Fruit fly (Drosophila melanogaster): Measurements from ENCODE around the gene Nup93-2.

Nup93-2 gene

DNA sequence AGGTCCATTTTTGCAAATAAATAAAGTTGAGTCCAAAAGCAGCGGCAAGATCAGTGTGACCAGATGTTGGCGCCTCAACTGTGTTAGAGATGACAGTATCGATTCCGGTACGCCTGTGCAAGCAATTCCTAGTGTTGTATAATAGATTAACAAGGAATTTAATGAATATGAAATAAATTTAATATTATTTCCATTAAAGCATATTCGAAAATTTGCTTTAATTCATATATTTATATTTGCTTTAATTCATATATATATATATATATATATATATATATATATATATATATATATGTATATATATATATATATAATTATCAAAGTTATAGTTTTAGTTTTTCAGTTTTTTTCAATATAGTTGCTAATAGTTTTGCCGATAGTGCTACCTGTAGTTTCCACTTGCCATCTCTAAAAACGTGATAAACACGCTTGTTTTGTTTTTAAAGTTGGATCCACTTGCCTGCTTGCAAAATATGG is at the start of gene Nup93-2, which contains the start of gene CG3817 (continued):
- TF ChIP-seq CG15073 (GFP tag; optimal IDR thresholded peaks at IDR 0.05): no peak
- TF ChIP-seq kah (GFP tag; optimal IDR thresholded peaks at IDR 0.05): no peak
- TF ChIP-seq danr (GFP tag; IDR thresholded peaks at IDR 0.05): peak; percentile 7; the same call in 1 of the 2 replicates
- no peak for TF ChIP-seq Mes4 (GFP tag; optimal IDR thresholded peaks at IDR 0.05)
- peak; percentile 71 for TF ChIP-seq BEAF-32 (GFP tag; optimal IDR thresholded peaks at IDR 0.05)
- TF ChIP-seq aop (GFP tag; IDR thresholded peaks at IDR 0.05): no peak
- TF ChIP-seq CrebB (tag; optimal IDR thresholded peaks at IDR 0.05): no peak
- TF ChIP-seq Dll (GFP tag; IDR thresholded peaks at IDR 0.05; ENCODE audit: partially characterized antibody): peak; percentile 60; the same call in 1 of the 4 replicates
- TF ChIP-seq CG2875 (GFP tag; optimal IDR thresholded peaks at IDR 0.05): no peak
- peak; percentile 51; the same call in 1 of the 3 replicates for TF ChIP-seq knrl (GFP tag; IDR thresholded peaks at IDR 0.05; ENCODE audit: partially characterized antibody)
- TF ChIP-seq D19B (GFP tag; optimal IDR thresholded peaks at IDR 0.05): peak; percentile 32
- peak; percentile 89 for TF ChIP-seq gem (tag; optimal IDR thresholded peaks at IDR 0.05)
- no peak for TF ChIP-seq CG6854 (GFP tag; optimal IDR thresholded peaks at IDR 0.05)
- TF ChIP-seq ci (GFP tag; IDR thresholded peaks at IDR 0.05): peak; percentile 38; the same call in 1 of the 3 replicates
- TF ChIP-seq Side (GFP tag; optimal IDR thresholded peaks at IDR 0.05): no peak
- TF ChIP-seq chm (GFP tag; IDR thresholded peaks at IDR 0.05): no peak
- no peak for TF ChIP-seq hkb (optimal IDR thresholded peaks at IDR 0.05)
- TF ChIP-seq hkb (GFP tag; IDR thresholded peaks at IDR 0.05): peak; percentile 49; the same call in 1 of the 2 replicates
- TF ChIP-seq nmo (GFP tag; optimal IDR thresholded peaks at IDR 0.05): peak; percentile 95
- peak; percentile 68 for TF ChIP-seq CG10654 (GFP tag; optimal IDR thresholded peaks at IDR 0.05)
- TF ChIP-seq CG12659 (GFP tag; optimal IDR thresholded peaks at IDR 0.05): peak; percentile 36
- peak; percentile 46 for TF ChIP-seq dm (GFP tag; optimal IDR thresholded peaks at IDR 0.05)
- no peak for TF ChIP-seq CG3995 (GFP tag; optimal IDR thresholded peaks at IDR 0.05)
- TF ChIP-seq NfI (GFP tag; optimal IDR thresholded peaks at IDR 0.05): peak; percentile 71
- TF ChIP-seq ham (GFP tag; IDR thresholded peaks at IDR 0.05): no peak
- peak; percentile 34 for TF ChIP-seq CG11504 (tag; optimal IDR thresholded peaks at IDR 0.05)
- no peak for TF ChIP-seq sima (GFP tag; optimal IDR thresholded peaks at IDR 0.05)
- peak; percentile 25; the same call in 1 of the 2 replicates for TF ChIP-seq CG11247 (GFP tag; IDR thresholded peaks at IDR 0.05)
- TF ChIP-seq CG14710 (tag; optimal IDR thresholded peaks at IDR 0.05): peak; percentile 30
- no peak for TF ChIP-seq NK7.1 (GFP tag; optimal IDR thresholded peaks at IDR 0.05)
- TF ChIP-seq CG4282 (GFP tag; optimal IDR thresholded peaks at IDR 0.05): no peak
- peak; percentile 62 for TF ChIP-seq inv (GFP tag; IDR thresholded peaks at IDR 0.05; ENCODE audit: partially characterized antibody)
- no peak for TF ChIP-seq BtbVII (GFP tag; optimal IDR thresholded peaks at IDR 0.05)
- peak; percentile 58 for TF ChIP-seq CG6813 (GFP tag; optimal IDR thresholded peaks at IDR 0.05)
- peak; percentile 91 for TF ChIP-seq Med (GFP tag)
- peak; percentile 92 for TF ChIP-seq Abd-B (GFP tag; optimal IDR thresholded peaks at IDR 0.05)
- TF ChIP-seq CG4707 (GFP tag; optimal IDR thresholded peaks at IDR 0.05): no peak
- peak; percentile 84 for TF ChIP-seq Aef1 (GFP tag; IDR thresholded peaks at IDR 0.05)
- no peak for TF ChIP-seq HLH3B (GFP tag; IDR thresholded peaks at IDR 0.05)
- TF ChIP-seq CG12391 (tag; optimal IDR thresholded peaks at IDR 0.05): peak; percentile 13
- no peak; the same call in 1 of the 2 replicates for TF ChIP-seq gsb (GFP tag; IDR thresholded peaks at IDR 0.05)
- no peak for TF ChIP-seq CG12071 (GFP tag; optimal IDR thresholded peaks at IDR 0.05)
- peak; percentile 80 for TF ChIP-seq nerfin-1 (tag; optimal IDR thresholded peaks at IDR 0.05)
- peak; percentile 59; the same call in 2 of the 4 replicates for TF ChIP-seq Gug (GFP tag; IDR thresholded peaks at IDR 0.05)
- 0 out of 3 replicates have a peak, but pooled peaks have one; percentile 45 for TF ChIP-seq CG7963 (GFP tag; IDR thresholded peaks at IDR 0.05; ENCODE audit: partially characterized antibody)
- TF ChIP-seq gsb-n (tag; optimal IDR thresholded peaks at IDR 0.05): no peak
- no peak for TF ChIP-seq CG15479 (GFP tag; optimal IDR thresholded peaks at IDR 0.05)
- peak; percentile 28 for TF ChIP-seq Fer3 (tag; optimal IDR thresholded peaks at IDR 0.05)
- TF ChIP-seq CG7928 (GFP tag; optimal IDR thresholded peaks at IDR 0.05): no peak
- no peak for TF ChIP-seq CG3726 (GFP tag; IDR thresholded peaks at IDR 0.05)

All from whole organism, embryonic.